Fruit fly (Drosophila melanogaster): ENCODE measurements around the gene PIG-H.

Gene PIG-H

DNA sequence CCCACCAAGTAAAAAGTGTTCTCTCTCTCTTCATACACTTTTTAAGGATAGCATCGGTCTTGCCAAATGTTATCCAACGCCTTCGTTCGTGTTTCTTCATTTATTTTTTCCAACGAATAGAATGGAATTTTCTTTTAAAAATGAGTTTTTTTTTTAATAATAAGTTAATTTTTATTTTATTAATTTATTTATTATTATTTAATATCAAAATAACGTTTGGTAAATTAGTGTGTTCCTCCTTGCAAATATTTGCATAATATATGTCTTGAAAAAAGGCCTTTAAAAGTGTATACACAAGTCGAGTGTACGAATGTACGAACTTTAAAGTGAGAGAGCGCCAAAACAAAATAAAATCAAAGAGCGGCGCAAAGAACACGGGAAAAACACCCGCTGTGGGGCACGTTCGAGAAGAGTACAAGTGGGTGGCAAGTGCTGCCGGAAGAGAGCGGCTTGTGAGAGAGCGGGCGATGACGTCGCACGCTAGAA lies 27.6 kb downstream of the PIG-H start (continued):
- TF ChIP-seq ab (GFP tag; optimal IDR thresholded peaks at IDR 0.05) (no peak), CG15479 (GFP tag; optimal IDR thresholded peaks at IDR 0.05) (no peak), hbn (GFP tag; IDR thresholded peaks at IDR 0.05; ENCODE audit: partially characterized antibody) (0 out of 2 replicates have a peak, but pooled peaks have one; percentile 28), cato (GFP tag; optimal IDR thresholded peaks at IDR 0.05; ENCODE audit: borderline replicate concordance) (peak; percentile 77), CG14860 (GFP tag; IDR thresholded peaks at IDR 0.05; ENCODE audit: partially characterized antibody) (no peak), otp (GFP tag; IDR thresholded peaks at IDR 0.05) (no peak), CG15514 (GFP tag; optimal IDR thresholded peaks at IDR 0.05) (peak; percentile 45), stwl (tag; optimal IDR thresholded peaks at IDR 0.05) (no peak), CG11723 (GFP tag; optimal IDR thresholded peaks at IDR 0.05) (peak; percentile 77), CG12236 (GFP tag; optimal IDR thresholded peaks at IDR 0.05) (no peak), Blimp-1 (GFP tag; optimal IDR thresholded peaks at IDR 0.05) (peak; percentile 86), seq (GFP tag; IDR thresholded peaks at IDR 0.05) (peak; percentile 50), sens (GFP tag) (no peak), CG10431 (GFP tag; optimal IDR thresholded peaks at IDR 0.05) (peak; percentile 85), NFAT (GFP tag; IDR thresholded peaks at IDR 0.05) (peak; percentile 70), CG17612 (GFP tag; IDR thresholded peaks at IDR 0.05) (no peak), CG12155 (GFP tag; optimal IDR thresholded peaks at IDR 0.05) (peak; percentile 76), Sox100B (GFP tag; optimal IDR thresholded peaks at IDR 0.05) (peak; percentile 92), MBD-R2 (GFP tag; IDR thresholded peaks at IDR 0.05) (no peak), CG3838 (GFP tag; optimal IDR thresholded peaks at IDR 0.05) (peak; percentile 21), ato (GFP tag; IDR thresholded peaks at IDR 0.05; ENCODE audit: partially characterized antibody) (no peak), shn (GFP tag; optimal IDR thresholded peaks at IDR 0.05) (peak; percentile 1), yki (optimal IDR thresholded peaks at IDR 0.05) (no peak), CG9932 (GFP tag; IDR thresholded peaks at IDR 0.05) (peak; percentile 73), az2 (GFP tag; optimal IDR thresholded peaks at IDR 0.05) (peak; percentile 87), Mrtf (GFP tag; IDR thresholded peaks at IDR 0.05) (0 out of 3 replicates have a peak, but pooled peaks have one; percentile 54), CG9437 (GFP tag; optimal IDR thresholded peaks at IDR 0.05) (peak; percentile 94), CG10565 (GFP tag; optimal IDR thresholded peaks at IDR 0.05) (no peak), sisA (GFP tag; IDR thresholded peaks at IDR 0.05) (peak; percentile 63), Ets97D (GFP tag; optimal IDR thresholded peaks at IDR 0.05) (no peak), Chrac-16 (GFP tag; optimal IDR thresholded peaks at IDR 0.05) (peak; percentile 78), vnd (GFP tag; IDR thresholded peaks at IDR 0.05; ENCODE audit: partially characterized antibody) (no peak), pan (optimal IDR thresholded peaks at IDR 0.05) (no peak), pan (GFP tag; optimal IDR thresholded peaks at IDR 0.05 in 1 of 2, IDR thresholded peaks at IDR 0.05 in 1 of 2) (peak in 1 of 2 experiments; percentile 75), grau (tag; optimal IDR thresholded peaks at IDR 0.05) (peak; percentile 91), MESR4 (GFP tag; optimal IDR thresholded peaks at IDR 0.05) (no peak), nom (GFP tag; optimal IDR thresholded peaks at IDR 0.05) (peak; percentile 87), CG4617 (GFP tag; optimal IDR thresholded peaks at IDR 0.05; ENCODE audit: borderline replicate concordance) (peak; percentile 67), Taf1 (GFP tag; IDR thresholded peaks at IDR 0.05) (no peak), ATbp (GFP tag; optimal IDR thresholded peaks at IDR 0.05) (peak; percentile 86), CG4424 (GFP tag; optimal IDR thresholded peaks at IDR 0.05) (peak; percentile 71), CG15011 (GFP tag; optimal IDR thresholded peaks at IDR 0.05) (no peak), jigr1 (GFP tag; IDR thresholded peaks at IDR 0.05) (no peak), Deaf1 (tag; optimal IDR thresholded peaks at IDR 0.05) (no peak), CG6813 (GFP tag; optimal IDR thresholded peaks at IDR 0.05) (peak; percentile 74), Tbp (GFP tag; optimal IDR thresholded peaks at IDR 0.05) (no peak), run (tag; optimal IDR thresholded peaks at IDR 0.05) (peak; percentile 90), CG4360 (GFP tag; IDR thresholded peaks at IDR 0.05) (0 out of 2 replicates have a peak, but pooled peaks have one; percentile 23), sqz (GFP tag; optimal IDR thresholded peaks at IDR 0.05) (no peak), ara (GFP tag; IDR thresholded peaks at IDR 0.05) (peak; percentile 26; the same call in 1 of the 2 replicates), Med (GFP tag) (peak; percentile 77)

Measured in whole organism, embryonic.